Fruit fly (Drosophila melanogaster): Measurements from ENCODE around the gene CG33229.

CG33229 gene

DNA sequence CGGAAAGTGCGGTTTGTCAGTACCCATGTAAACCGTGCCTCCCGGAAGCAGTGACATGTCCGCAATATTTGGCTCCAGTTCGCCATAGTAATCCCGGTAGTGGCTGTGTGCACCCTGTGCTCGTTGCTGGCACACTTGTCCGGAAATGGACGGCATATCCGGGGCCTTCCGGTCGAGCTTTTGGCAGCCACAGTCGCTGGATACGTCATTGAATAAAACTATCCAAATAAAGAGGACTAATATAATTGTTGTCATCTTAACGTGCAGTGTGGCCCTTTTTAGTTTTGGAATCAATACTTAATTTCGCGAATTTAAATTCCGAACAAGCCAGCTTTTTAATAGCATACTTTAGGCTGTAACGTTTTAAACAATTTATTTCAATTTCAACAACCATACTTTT is 47.7 kb upstream of the CG33229 start, which contains the start of gene CG7049 (continued):
- TF ChIP-seq al (GFP tag; IDR thresholded peaks at IDR 0.05) (no peak), CG30431 (GFP tag; optimal IDR thresholded peaks at IDR 0.05) (no peak), CG2116 (GFP tag; optimal IDR thresholded peaks at IDR 0.05) (no peak), HHEX (GFP tag; optimal IDR thresholded peaks at IDR 0.05) (no peak), CG3995 (GFP tag; optimal IDR thresholded peaks at IDR 0.05) (peak; percentile 79), Elba2 (GFP tag; optimal IDR thresholded peaks at IDR 0.05) (no peak), CG15514 (GFP tag; optimal IDR thresholded peaks at IDR 0.05) (peak; percentile 22), trem (tag; optimal IDR thresholded peaks at IDR 0.05) (peak; percentile 28), salm (tag; optimal IDR thresholded peaks at IDR 0.05) (no peak), lbe (GFP tag; optimal IDR thresholded peaks at IDR 0.05) (no peak), Dp (GFP tag; optimal IDR thresholded peaks at IDR 0.05) (peak; percentile 31), D19B (GFP tag; optimal IDR thresholded peaks at IDR 0.05) (no peak), Sox102F (GFP tag; optimal IDR thresholded peaks at IDR 0.05) (no peak), hkb (optimal IDR thresholded peaks at IDR 0.05) (no peak), hkb (GFP tag; IDR thresholded peaks at IDR 0.05) (peak; percentile 42; the same call in 1 of the 2 replicates), CG10462 (GFP tag; optimal IDR thresholded peaks at IDR 0.05) (no peak), PHDP (tag; optimal IDR thresholded peaks at IDR 0.05) (peak; percentile 12), pzg (GFP tag; optimal IDR thresholded peaks at IDR 0.05) (peak; percentile 50), CG14441 (GFP tag; IDR thresholded peaks at IDR 0.05) (no peak), CG1529 (GFP tag; optimal IDR thresholded peaks at IDR 0.05) (no peak), Stat92E (GFP tag; optimal IDR thresholded peaks at IDR 0.05) (peak in 1 of 3 experiments; percentile 18), Med (GFP tag) (peak; percentile 84), CHES-1-like (GFP tag; optimal IDR thresholded peaks at IDR 0.05) (peak; percentile 4), sens (GFP tag) (peak; percentile 57), ci (GFP tag; IDR thresholded peaks at IDR 0.05) (no peak), CG10147 (GFP tag; optimal IDR thresholded peaks at IDR 0.05) (peak; percentile 14), Spps (tag; optimal IDR thresholded peaks at IDR 0.05) (peak; percentile 2), CG4730 (GFP tag; IDR thresholded peaks at IDR 0.05) (no peak), Blimp-1 (GFP tag; optimal IDR thresholded peaks at IDR 0.05) (no peak), CG4282 (GFP tag; optimal IDR thresholded peaks at IDR 0.05) (no peak), CG12659 (GFP tag; optimal IDR thresholded peaks at IDR 0.05) (peak; percentile 35), oc (tag; optimal IDR thresholded peaks at IDR 0.05) (no peak), lola (GFP tag; optimal IDR thresholded peaks at IDR 0.05) (peak in 1 of 3 experiments; percentile 23), H2.0 (GFP tag; IDR thresholded peaks at IDR 0.05) (no peak), CG3726 (GFP tag; IDR thresholded peaks at IDR 0.05) (no peak), CG30020 (tag; optimal IDR thresholded peaks at IDR 0.05) (no peak), YL-1 (GFP tag; optimal IDR thresholded peaks at IDR 0.05) (peak; percentile 27), sd (tag; optimal IDR thresholded peaks at IDR 0.05) (peak; percentile 80)

DNA sequence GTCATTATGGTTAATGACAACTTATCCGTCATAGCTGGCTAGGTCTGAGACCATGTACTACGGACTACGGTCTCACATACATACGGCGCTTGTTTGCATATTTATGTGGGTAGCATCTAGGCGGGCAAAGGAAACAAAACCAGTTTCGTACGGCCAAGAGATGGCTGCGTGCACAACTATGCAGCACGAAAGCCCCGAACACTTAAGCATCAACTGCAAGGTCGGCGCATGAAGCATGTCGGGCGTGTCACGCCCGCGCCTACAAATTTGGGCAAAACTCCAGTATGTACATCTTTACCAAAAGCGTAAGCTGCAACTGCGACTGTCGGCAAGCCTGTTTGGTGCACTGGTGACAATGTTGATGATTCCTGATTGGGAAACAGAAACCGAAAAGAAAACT is 45.7 kb upstream of the CG33229 start:
- no peak for TF ChIP-seq Side (GFP tag; optimal IDR thresholded peaks at IDR 0.05)
- no peak for TF ChIP-seq sd (tag; optimal IDR thresholded peaks at IDR 0.05)
- TF ChIP-seq sima (GFP tag; optimal IDR thresholded peaks at IDR 0.05), result no peak
- TF ChIP-seq BtbVII (GFP tag; optimal IDR thresholded peaks at IDR 0.05), result no peak
- 0 out of 2 replicates have a peak, but pooled peaks have one; percentile 37 for TF ChIP-seq ato (GFP tag; IDR thresholded peaks at IDR 0.05; ENCODE audit: partially characterized antibody)
- TF ChIP-seq trem (tag; optimal IDR thresholded peaks at IDR 0.05), result no peak
- no peak for TF ChIP-seq dysf (GFP tag; IDR thresholded peaks at IDR 0.05)
- TF ChIP-seq sob (GFP tag; IDR thresholded peaks at IDR 0.05), result no peak
- no peak for TF ChIP-seq Jarid2 (GFP tag; optimal IDR thresholded peaks at IDR 0.05)
- no peak for TF ChIP-seq Fer3 (tag; optimal IDR thresholded peaks at IDR 0.05)
- TF ChIP-seq Sry-δ (GFP tag; optimal IDR thresholded peaks at IDR 0.05), result peak; percentile 7
- no peak for TF ChIP-seq bcd (GFP tag; optimal IDR thresholded peaks at IDR 0.05)
- peak; percentile 67 for TF ChIP-seq Sry-β (GFP tag; optimal IDR thresholded peaks at IDR 0.05)
- TF ChIP-seq Abd-B (GFP tag; optimal IDR thresholded peaks at IDR 0.05), result no peak
- no peak for TF ChIP-seq tap (tag; optimal IDR thresholded peaks at IDR 0.05)
- no peak for TF ChIP-seq CG2120 (GFP tag; optimal IDR thresholded peaks at IDR 0.05)
- 0 out of 3 replicates have a peak, but pooled peaks have one; percentile 10 for TF ChIP-seq ken (GFP tag; IDR thresholded peaks at IDR 0.05)

Data from whole organism, embryonic.